Worm (Caenorhabditis elegans): ENCODE data around the gene C14A6.12.

C14A6.12 gene

DNA sequence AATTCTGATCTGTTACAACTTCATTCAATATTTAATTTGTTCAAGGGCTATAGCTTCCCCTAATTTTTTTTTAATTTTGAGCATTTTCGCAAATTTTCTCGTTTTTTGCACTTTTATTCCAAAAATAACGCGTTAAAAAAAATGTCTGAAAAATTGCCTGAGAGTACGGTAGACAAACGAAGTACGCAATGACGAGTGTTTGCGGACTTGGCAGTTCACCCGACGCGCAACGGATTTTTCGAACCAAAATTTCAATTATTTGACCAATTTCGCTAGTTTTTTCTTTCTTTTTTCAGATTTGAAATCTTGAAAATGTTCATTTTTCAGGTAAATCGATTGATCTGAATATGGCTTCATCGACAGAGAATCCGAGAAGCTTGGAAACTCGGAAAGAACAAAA lies 35.3 kb downstream of the C14A6.12 start, which contains the start of gene fbxa-211:
Gene fbxa-211, plus strand, starts transcription at position 328 of the 400 bp plus-strand sequence.
- TF ChIP-seq dao-5 (tag; optimal IDR thresholded peaks at IDR 0.05) (no peak), W03F9.2 (tag; optimal IDR thresholded peaks at IDR 0.05) (no peak), him-1 (tag; optimal IDR thresholded peaks at IDR 0.05) (no peak)

DNA sequence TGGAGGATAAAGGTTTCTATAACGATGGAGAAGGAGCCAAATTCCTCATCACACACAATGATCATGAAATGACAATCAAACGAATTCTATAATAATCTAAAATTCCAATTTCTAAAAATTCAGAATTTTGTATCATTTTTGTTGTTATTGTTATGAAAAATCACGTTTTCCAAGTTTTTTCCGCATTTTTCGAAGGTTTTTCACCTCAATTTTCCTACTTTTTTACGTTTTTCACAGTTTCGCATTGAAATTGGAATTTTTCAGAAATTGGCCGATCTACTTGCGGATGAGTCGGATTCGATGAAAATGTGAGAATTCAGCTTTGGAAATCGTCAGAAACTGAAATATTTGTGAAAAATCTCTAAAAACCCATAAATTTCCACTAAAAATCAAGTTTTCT lies 37.4 kb downstream of the C14A6.12 start, which contains the start of gene fbxa-210:
Gene fbxa-210, plus strand, starts transcription at position 301 of the 400 bp plus-strand sequence.
- no peak for TF ChIP-seq him-1 (tag; optimal IDR thresholded peaks at IDR 0.05)
- TF ChIP-seq W03F9.2 (tag; optimal IDR thresholded peaks at IDR 0.05): no peak
- TF ChIP-seq dao-5 (tag; optimal IDR thresholded peaks at IDR 0.05): no peak

DNA sequence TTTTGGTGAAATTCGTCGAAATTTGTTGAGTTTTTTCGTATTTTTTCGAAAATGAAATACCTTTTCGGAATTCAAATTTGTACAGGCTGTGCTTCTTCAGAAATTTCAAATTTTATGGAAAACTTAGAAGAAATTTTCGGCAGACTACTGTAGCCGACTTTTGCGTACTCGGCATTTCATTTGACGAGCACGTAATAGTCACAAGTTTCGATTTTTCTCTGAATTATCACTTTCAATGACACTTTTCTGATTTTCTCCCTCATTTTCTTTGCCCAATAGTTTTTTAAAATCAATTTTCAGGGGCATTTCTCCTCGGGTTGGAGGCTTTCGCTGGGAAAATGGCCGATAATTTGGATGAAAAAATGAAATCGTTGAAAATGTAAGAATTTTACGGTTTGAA lies 38.8 kb downstream of the C14A6.12 start, which contains the start of gene fbxa-107:
Gene fbxa-107, plus strand, starts transcription at position 301 of the 400 bp plus-strand sequence.
- TF ChIP-seq him-1 (tag; optimal IDR thresholded peaks at IDR 0.05) (no peak), W03F9.2 (tag; optimal IDR thresholded peaks at IDR 0.05) (no peak), dao-5 (tag; optimal IDR thresholded peaks at IDR 0.05) (no peak)
